Fruit fly (Drosophila melanogaster) whole organism, embryonic: ENCODE measurements around the gene MED15.

Experiments
- Ada2b ChIP-seq: fragments of 200-800 bp; sonication (Bioruptor generic); IDR thresholded peaks from 2 replicates; pipeline ENCODE4 v1.3.6; 2022; ENCODE audit warnings: missing biosample characterization, missing genetic modification characterization
- Atf6 ChIP-seq: fragments of 200-800 bp; sonication (Bioruptor generic); IDR thresholded peaks from 2 replicates; pipeline ENCODE4 v1.3.6; 2022; ENCODE audit warnings: missing biosample characterization, missing genetic modification characterization
- CG10321 ChIP-seq: fragments of 200-800 bp; sonication (Bioruptor generic); IDR thresholded peaks from 2 replicates; pipeline ENCODE4 v1.3.6; 2022; ENCODE audit warnings: missing biosample characterization, missing genetic modification characterization
- CG10565 ChIP-seq: fragments of 200-800 bp; sonication (Bioruptor generic); optimal IDR thresholded peaks from 3 replicates; lab custom pipeline; 2016; ENCODE audit warnings: missing biosample characterization, mild to moderate bottlenecking, missing genetic modification characterization
- CG12299 ChIP-seq: fragments of 200-800 bp; sonication (Bioruptor generic); optimal IDR thresholded peaks from 2 replicates; lab custom pipeline; 2018; ENCODE audit warnings: missing biosample characterization, mild to moderate bottlenecking, missing genetic modification characterization
- CG12942 ChIP-seq: fragments of 200-800 bp; sonication (Bioruptor generic); optimal IDR thresholded peaks from 3 replicates; lab custom pipeline; 2016; ENCODE audit warnings: missing biosample characterization, missing genetic modification characterization
- CG14441 ChIP-seq: fragments of 200-800 bp; sonication (Bioruptor generic); IDR thresholded peaks from 2 replicates; pipeline ENCODE4 v1.3.6; 2022; ENCODE audit warnings: missing biosample characterization, missing genetic modification characterization
- CG14965 ChIP-seq: fragments of 200-800 bp; sonication (Bioruptor generic); optimal IDR thresholded peaks from 2 replicates; lab custom pipeline; 2016; ENCODE audit warnings: missing biosample characterization, missing genetic modification characterization, borderline replicate concordance
- CG16779 ChIP-seq: fragments of 200-800 bp; sonication (Bioruptor generic); IDR thresholded peaks from 2 replicates; pipeline ENCODE4 v1.3.6; 2022; ENCODE audit warnings: missing biosample characterization, missing genetic modification characterization
- CG17186 ChIP-seq: fragments of 200-800 bp; sonication (Bioruptor generic); optimal IDR thresholded peaks from 3 replicates; lab custom pipeline; 2017; ENCODE audit warnings: missing biosample characterization, missing genetic modification reagents, missing genetic modification characterization
- CG17328 ChIP-seq: fragments of 200-800 bp; sonication (Bioruptor generic); IDR thresholded peaks from 2 replicates; pipeline ENCODE4 v1.3.6; 2022; ENCODE audit warnings: missing biosample characterization, missing genetic modification characterization
- CG18476 ChIP-seq: fragments of 200-800 bp; sonication (Bioruptor generic); optimal IDR thresholded peaks from 2 replicates; lab custom pipeline; 2016; ENCODE audit warnings: missing biosample characterization, mild to moderate bottlenecking, missing genetic modification characterization
- CG18599 ChIP-seq: fragments of 200-800 bp; sonication (Bioruptor generic); optimal IDR thresholded peaks from 3 replicates; lab custom pipeline; 2017; ENCODE audit warnings: missing biosample characterization, missing genetic modification characterization, mild to moderate bottlenecking, moderate library complexity, missing genetic modification reagents
- CG2120 ChIP-seq: fragments of 200-800 bp; sonication (Bioruptor generic); optimal IDR thresholded peaks from 3 replicates; lab custom pipeline; 2016; ENCODE audit warnings: missing biosample characterization, missing genetic modification characterization
- CG2202 ChIP-seq: fragments of 200-800 bp; sonication (Bioruptor generic); optimal IDR thresholded peaks from 2 replicates; lab custom pipeline; 2018; ENCODE audit warnings: missing biosample characterization, mild to moderate bottlenecking, missing genetic modification characterization
- CG30431 ChIP-seq: fragments of 200-800 bp; sonication (Bioruptor generic); optimal IDR thresholded peaks from 2 replicates; lab custom pipeline; 2017; ENCODE audit warnings: missing biosample characterization, missing genetic modification characterization
- CG31365 ChIP-seq: fragments of 200-800 bp; sonication (Bioruptor generic); optimal IDR thresholded peaks from 2 replicates; lab custom pipeline; 2018; ENCODE audit warnings: missing biosample characterization, mild to moderate bottlenecking, missing genetic modification characterization
- CG3163 ChIP-seq: fragments of 200-800 bp; sonication (Bioruptor generic); optimal IDR thresholded peaks from 3 replicates; lab custom pipeline; 2016; ENCODE audit warnings: missing biosample characterization, missing genetic modification characterization
- CG34224 ChIP-seq: fragments of 200-800 bp; sonication (Bioruptor generic); IDR thresholded peaks from 3 replicates; pipeline ENCODE4 v1.3.6; 2022; ENCODE audit warnings: missing biosample characterization, missing genetic modification characterization; ENCODE audit not compliant: partially characterized antibody
- CG7271 ChIP-seq: fragments of 200-800 bp; sonication (Bioruptor generic); optimal IDR thresholded peaks from 2 replicates; lab custom pipeline; 2018; ENCODE audit warnings: missing biosample characterization, mild to moderate bottlenecking, missing genetic modification characterization, moderate library complexity
- CG9817 ChIP-seq: fragments of 200-800 bp; sonication (Bioruptor generic); optimal IDR thresholded peaks from 2 replicates; lab custom pipeline; 2018; ENCODE audit warnings: missing biosample characterization, mild to moderate bottlenecking, missing genetic modification characterization, moderate library complexity
- CG9876 ChIP-seq: fragments of 200-800 bp; sonication (Bioruptor generic); optimal IDR thresholded peaks from 2 replicates; lab custom pipeline; 2016; ENCODE audit warnings: missing biosample characterization, missing genetic modification characterization
- CTCF ChIP-seq: fragments of 200-800 bp; sonication (Bioruptor generic); optimal IDR thresholded peaks from 2 replicates; lab custom pipeline; 2017; ENCODE audit warnings: missing biosample characterization, mild to moderate bottlenecking, missing genetic modification characterization, moderate library complexity
- Fer3 ChIP-seq: fragments of 200-800 bp; sonication (Bioruptor generic); optimal IDR thresholded peaks from 2 replicates; lab custom pipeline; 2018; ENCODE audit warnings: missing biosample characterization, mild to moderate bottlenecking, missing genetic modification characterization, moderate library complexity
- Gsc ChIP-seq: fragments of 200-800 bp; sonication (Bioruptor generic); IDR thresholded peaks from 2 replicates; pipeline ENCODE4 v1.3.6; 2022; ENCODE audit warnings: missing biosample characterization, missing genetic modification characterization
- H2.0 ChIP-seq: fragments of 200-800 bp; sonication (Bioruptor generic); IDR thresholded peaks from 2 replicates; pipeline ENCODE4 v1.3.6; 2022; ENCODE audit warnings: missing biosample characterization, missing genetic modification characterization
- Hand ChIP-seq: fragments of 200-800 bp; sonication (Bioruptor generic); optimal IDR thresholded peaks from 2 replicates; lab custom pipeline; 2017; ENCODE audit warnings: mild to moderate bottlenecking, missing biosample characterization, missing genetic modification reagents, missing genetic modification characterization
- MESR4 ChIP-seq: fragments of 200-800 bp; sonication (Bioruptor generic); optimal IDR thresholded peaks from 2 replicates; lab custom pipeline; 2018; ENCODE audit warnings: missing biosample characterization, mild to moderate bottlenecking, missing genetic modification characterization, moderate library complexity
- Poxn ChIP-seq: fragments of 200-800 bp; sonication (Bioruptor generic); IDR thresholded peaks from 2 replicates; pipeline ENCODE4 v1.3.6; 2022; ENCODE audit warnings: missing biosample characterization, missing genetic modification characterization
- Xbp1 ChIP-seq: fragments of 200-800 bp; sonication (Bioruptor generic); optimal IDR thresholded peaks from 3 replicates; lab custom pipeline; 2016; ENCODE audit warnings: missing biosample characterization, mild to moderate bottlenecking, missing genetic modification characterization
- YL-1 ChIP-seq: fragments of 200-800 bp; sonication (Bioruptor generic); optimal IDR thresholded peaks from 3 replicates; lab custom pipeline; 2017; ENCODE audit warnings: missing biosample characterization, mild to moderate bottlenecking, missing genetic modification characterization
- ato ChIP-seq: fragments of 200-800 bp; sonication (Bioruptor generic); IDR thresholded peaks from 2 replicates; pipeline ENCODE4 v1.3.6; 2022; ENCODE audit warnings: missing biosample characterization, missing genetic modification characterization; ENCODE audit not compliant: partially characterized antibody
- caup ChIP-seq: fragments of 200-800 bp; sonication (Bioruptor generic); optimal IDR thresholded peaks from 3 replicates; lab custom pipeline; 2017; ENCODE audit warnings: missing biosample characterization, mild to moderate bottlenecking, missing genetic modification characterization, moderate library complexity; ENCODE audit not compliant: severe bottlenecking
- cg ChIP-seq: fragments of 200-800 bp; sonication (Bioruptor generic); optimal IDR thresholded peaks from 3 replicates; lab custom pipeline; 2019; ENCODE audit warnings: missing biosample characterization, mild to moderate bottlenecking, missing genetic modification characterization, moderate library complexity
- croc ChIP-seq: fragments of 200-800 bp; sonication (Bioruptor generic); conservative IDR thresholded peaks from 3 replicates; pipeline ENCODE4 v1.3.6; 2022; ENCODE audit warnings: missing biosample characterization, missing genetic modification characterization
- ems ChIP-seq: fragments of 200-800 bp; sonication (Bioruptor generic); optimal IDR thresholded peaks from 3 replicates; lab custom pipeline; 2016; ENCODE audit warnings: missing biosample characterization, missing genetic modification characterization
- fd64A ChIP-seq: fragments of 200-800 bp; sonication (Bioruptor generic); optimal IDR thresholded peaks from 3 replicates; lab custom pipeline; 2018; ENCODE audit warnings: missing biosample characterization, mild to moderate bottlenecking, missing genetic modification characterization
- gce ChIP-seq: fragments of 200-800 bp; sonication (Bioruptor generic); IDR thresholded peaks from 3 replicates; pipeline ENCODE4 v1.3.6; 2022; ENCODE audit warnings: missing biosample characterization, missing genetic modification characterization
- gsb ChIP-seq: fragments of 200-800 bp; sonication (Bioruptor generic); IDR thresholded peaks from 2 replicates; pipeline ENCODE4 v1.3.6; 2022; ENCODE audit warnings: missing biosample characterization, missing genetic modification characterization
- gt ChIP-seq: fragments of 200-800 bp; sonication (Bioruptor generic); IDR thresholded peaks from 2 replicates; pipeline ENCODE4 v1.3.6; 2022; ENCODE audit warnings: missing biosample characterization, missing genetic modification characterization
- kah ChIP-seq: fragments of 200-800 bp; sonication (Bioruptor generic); optimal IDR thresholded peaks from 2 replicates; lab custom pipeline; 2018; ENCODE audit warnings: missing biosample characterization, mild to moderate bottlenecking, missing genetic modification characterization
- lov ChIP-seq, 2 experiments: fragments of 200-800 bp in 1 of 2; fragments of >200 bp in 1 of 2; sonication (Bioruptor generic) in 1 of 2; IDR thresholded peaks in 1 of 2; optimal IDR thresholded peaks in 1 of 2; 2 replicates in 1 of 2; 3 replicates in 1 of 2; pipeline versions ENCODE4 v1.3.6 to Lab custom; 2017 to 2022; ENCODE audit warnings: missing biosample characterization in 1 of 2, missing genetic modification characterization in 1 of 2
- pnt ChIP-seq: fragments of 200-800 bp; sonication (Bioruptor generic); optimal IDR thresholded peaks from 3 replicates; lab custom pipeline; 2016; ENCODE audit warnings: missing biosample characterization, missing genetic modification characterization
- pzg ChIP-seq: fragments of 200-800 bp; sonication (Bioruptor generic); optimal IDR thresholded peaks from 3 replicates; lab custom pipeline; 2018; ENCODE audit warnings: missing biosample characterization, mild to moderate bottlenecking, missing genetic modification characterization, moderate library complexity
- slp2 ChIP-seq: fragments of 200-800 bp; sonication (Bioruptor generic); optimal IDR thresholded peaks from 2 replicates; lab custom pipeline; 2016; ENCODE audit warnings: missing biosample characterization, missing genetic modification characterization
- stc ChIP-seq: fragments of 200-800 bp; sonication (Bioruptor generic); IDR thresholded peaks from 2 replicates; pipeline ENCODE4 v1.3.6; 2022; ENCODE audit warnings: missing biosample characterization, missing genetic modification characterization
- zen ChIP-seq: fragments of 200-800 bp; sonication (Bioruptor generic); optimal IDR thresholded peaks from 3 replicates; lab custom pipeline; 2018; ENCODE audit warnings: missing biosample characterization, mild to moderate bottlenecking, missing genetic modification characterization, moderate library complexity

Gene MED15

dm6 chr2L:516032-516993 is 43.5 kb downstream of the MED15 start:
- peak; percentile 70 for TF ChIP-seq pnt (GFP tag; lab: Kevin White, UChicago)
- TF ChIP-seq CG17328, result peak; percentile 82
- TF ChIP-seq CG17186, result peak; percentile 48
- no peak; the same call in 1 of the 2 replicates for TF ChIP-seq CG16779 (GFP tag; lab: Robert Waterston, UW)
- peak; percentile 54 for TF ChIP-seq CG18476 (GFP tag; lab: Kevin White, UChicago)
- peak; percentile 9 for TF ChIP-seq cg (GFP tag; lab: Kevin White, UChicago)
- TF ChIP-seq zen, result peak; percentile 70
- peak; percentile 47; the same call in 1 of the 2 replicates for TF ChIP-seq gt (GFP tag; lab: Robert Waterston, UW)
- peak; percentile 90 for TF ChIP-seq CG18599
- peak; percentile 71 for TF ChIP-seq CG12942
- TF ChIP-seq gsb (GFP tag; lab: Robert Waterston, UW), result peak; percentile 54; the same call in 1 of the 2 replicates
- peak; percentile 64 for TF ChIP-seq Fer3 (tag; lab: Kevin White, UChicago)
- peak; percentile 65 for TF ChIP-seq kah
- TF ChIP-seq CTCF (GFP tag; lab: Kevin White, UChicago), result peak; percentile 11
- TF ChIP-seq Xbp1 (GFP tag; lab: Kevin White, UChicago), result peak; percentile 82
- TF ChIP-seq YL-1 (GFP tag; lab: Kevin White, UChicago), result no peak
- no peak for TF ChIP-seq CG3163 (GFP tag; lab: Kevin White, UChicago)
- peak; percentile 58 for TF ChIP-seq CG9817 (tag; lab: Kevin White, UChicago)
- peak; percentile 69 for TF ChIP-seq croc (GFP tag; lab: Robert Waterston, UW)
- TF ChIP-seq Atf6, result peak; percentile 56; the same call in 1 of the 2 replicates
- peak; percentile 35 for TF ChIP-seq ems
- TF ChIP-seq caup (GFP tag; lab: Kevin White, UChicago), result peak; percentile 58
- peak; percentile 54 for TF ChIP-seq CG12299 (tag; lab: Kevin White, UChicago)
- peak; percentile 65 for TF ChIP-seq stc
- TF ChIP-seq lov (optimal IDR thresholded peaks at IDR 0.05; lab: Kevin White, UChicago), result no peak
- TF ChIP-seq lov (GFP tag; IDR thresholded peaks at IDR 0.05; lab: Robert Waterston, UW), result peak; percentile 42; the same call in 1 of the 3 replicates
- peak; percentile 49; the same call in 1 of the 2 replicates for TF ChIP-seq CG14441 (GFP tag; lab: Robert Waterston, UW)
- peak; percentile 65 for TF ChIP-seq Hand (GFP tag; lab: Kevin White, UChicago)
- TF ChIP-seq Poxn (GFP tag; lab: Robert Waterston, UW), result no peak
- TF ChIP-seq CG2120 (GFP tag; lab: Kevin White, UChicago), result peak; percentile 67
- no peak for TF ChIP-seq CG14965
- TF ChIP-seq CG7271 (tag; lab: Kevin White, UChicago), result peak; percentile 4
- no peak; the same call in 1 of the 2 replicates for TF ChIP-seq Gsc (GFP tag; lab: Robert Waterston, UW)
- peak; percentile 58 for TF ChIP-seq CG30431 (GFP tag; lab: Kevin White, UChicago)
- no peak for TF ChIP-seq pzg (GFP tag; lab: Kevin White, UChicago)
- peak; percentile 29 for TF ChIP-seq slp2 (GFP tag; lab: Kevin White, UChicago)
- peak; percentile 10 for TF ChIP-seq MESR4 (GFP tag; lab: Kevin White, UChicago)
- no peak for TF ChIP-seq CG34224 (GFP tag; lab: Robert Waterston, UW)
- TF ChIP-seq CG10321 (GFP tag; lab: Robert Waterston, UW), result no peak
- TF ChIP-seq CG2202 (tag; lab: Kevin White, UChicago), result peak; percentile 76
- no peak for TF ChIP-seq CG10565 (GFP tag; lab: Kevin White, UChicago)
- peak; percentile 63; the same call in 1 of the 3 replicates for TF ChIP-seq gce (GFP tag; lab: Robert Waterston, UW)
- TF ChIP-seq CG9876 (GFP tag; lab: Kevin White, UChicago), result no peak
- peak; percentile 45 for TF ChIP-seq CG31365
- TF ChIP-seq Ada2b (GFP tag; lab: Robert Waterston, UW), result peak; percentile 76
- peak; percentile 40 for TF ChIP-seq fd64A (GFP tag; lab: Kevin White, UChicago)
- TF ChIP-seq ato (GFP tag; lab: Robert Waterston, UW), result no peak
- TF ChIP-seq H2.0 (GFP tag; lab: Robert Waterston, UW), result peak; percentile 50
